Fruit fly (Drosophila melanogaster): ENCODE data around the gene CG33253.

Gene CG33253

DNA sequence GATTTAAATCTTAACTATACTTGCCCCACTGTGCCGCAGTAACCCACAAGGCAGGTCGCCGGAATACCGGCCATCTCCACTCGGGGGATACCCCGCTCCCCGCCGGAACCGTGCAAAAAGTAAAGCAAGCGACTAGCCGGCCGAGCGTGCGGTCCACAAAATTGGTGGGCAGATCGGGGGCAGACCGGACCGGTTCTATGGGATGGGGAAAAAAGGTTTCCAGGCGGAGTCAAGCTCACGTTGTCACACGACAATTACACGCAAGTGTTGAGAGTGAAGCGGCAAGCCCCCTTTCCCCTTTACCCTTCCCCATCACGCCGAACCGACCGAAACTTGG lies 42.1 kb downstream of the CG33253 start (continued):
- TF ChIP-seq az2 (GFP tag; optimal IDR thresholded peaks at IDR 0.05) (no peak), YL-1 (GFP tag; optimal IDR thresholded peaks at IDR 0.05) (no peak), chinmo (GFP tag; IDR thresholded peaks at IDR 0.05; ENCODE audit: partially characterized antibody) (0 out of 4 replicates have a peak, but pooled peaks have one; percentile 17), Med (GFP tag) (peak; percentile 55)

DNA sequence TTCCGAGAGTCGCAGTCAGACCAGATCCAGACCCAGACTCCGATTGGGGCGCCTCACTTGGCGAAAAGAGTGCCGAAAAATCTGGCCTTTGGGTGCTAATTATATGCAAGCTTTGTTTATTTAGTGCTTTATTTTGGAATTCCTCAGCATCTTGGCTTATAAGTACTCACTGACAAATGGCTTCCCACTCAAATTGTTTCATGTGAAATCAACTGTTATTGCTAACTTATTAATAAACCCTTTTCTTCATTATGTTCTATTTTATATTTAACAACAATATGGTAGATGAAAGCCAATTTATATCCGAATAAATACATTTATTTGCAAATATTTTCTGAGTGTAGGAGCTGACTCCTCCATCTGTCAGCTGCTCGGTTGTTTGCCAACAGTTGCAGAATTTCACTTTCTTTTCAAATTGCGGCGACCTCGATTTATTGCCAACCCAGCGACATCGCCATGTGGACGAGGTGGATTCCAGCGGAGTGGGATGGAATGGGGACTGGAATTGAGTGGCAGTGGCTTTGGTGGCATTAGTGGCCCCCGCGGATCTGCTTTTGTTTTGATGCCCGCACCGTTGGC lies 46.7 kb downstream of the CG33253 start:
- TF ChIP-seq lilli (GFP tag; optimal IDR thresholded peaks at IDR 0.05) = no peak
- no peak for TF ChIP-seq Gug (GFP tag; IDR thresholded peaks at IDR 0.05)
- no peak for TF ChIP-seq Sox100B (GFP tag; optimal IDR thresholded peaks at IDR 0.05)
- peak; percentile 40; the same call in 1 of the 2 replicates for TF ChIP-seq Drgx (GFP tag; IDR thresholded peaks at IDR 0.05)
- no peak for TF ChIP-seq toy (GFP tag; IDR thresholded peaks at IDR 0.05)
- no peak for TF ChIP-seq Ets97D (GFP tag; optimal IDR thresholded peaks at IDR 0.05)

Measured in whole organism, embryonic.